Worm (Caenorhabditis elegans) whole organism, late embryonic: ENCODE results near the gene sma-9.

Experiments
- ama-1 ChIP-seq: fragments of 150-350 bp; optimal IDR thresholded peaks from 2 replicates; lab custom pipeline; 2014
- ceh-30 ChIP-seq: fragments of 150-350 bp; optimal IDR thresholded peaks from 2 replicates; lab custom pipeline; 2014; ENCODE audit warnings: missing biosample characterization, missing genetic modification characterization
- eyg-1 ChIP-seq: sonication (generic microtip); optimal IDR thresholded peaks from 2 replicates; lab custom pipeline; 2016; ENCODE audit warnings: missing genotype, missing genetic modification characterization, missing compliant biosample characterization
- fkh-10 ChIP-seq: fragments of 150-350 bp; optimal IDR thresholded peaks from 2 replicates; lab custom pipeline; 2014; ENCODE audit warnings: missing biosample characterization, missing genetic modification reagents, missing genetic modification characterization
- gmeb-2 ChIP-seq: sonication (generic microtip); optimal IDR thresholded peaks from 2 replicates; lab custom pipeline; 2016; ENCODE audit warnings: missing genetic modification characterization, inconsistent platforms, missing compliant biosample characterization
- hlh-30 ChIP-seq: sonication (generic microtip); optimal IDR thresholded peaks from 2 replicates; lab custom pipeline; 2017; ENCODE audit warnings: antibody characterized with exemption, missing genetic modification characterization, missing compliant biosample characterization; ENCODE audit not compliant: insufficient read depth
- pha-4 ChIP-seq: fragments of 150-350 bp; optimal IDR thresholded peaks from 2 replicates; lab custom pipeline; 2018; ENCODE audit warnings: missing biosample characterization, missing genetic modification reagents, missing genetic modification characterization
- pros-1 ChIP-seq: fragments of 150-350 bp; optimal IDR thresholded peaks from 2 replicates; lab custom pipeline; 2014; ENCODE audit warnings: missing biosample characterization, missing genetic modification reagents, missing genetic modification characterization
- zip-5 ChIP-seq: sonication (generic microtip); optimal IDR thresholded peaks from 2 replicates; lab custom pipeline; 2016; ENCODE audit warnings: missing genetic modification characterization, missing compliant biosample characterization

DNA sequence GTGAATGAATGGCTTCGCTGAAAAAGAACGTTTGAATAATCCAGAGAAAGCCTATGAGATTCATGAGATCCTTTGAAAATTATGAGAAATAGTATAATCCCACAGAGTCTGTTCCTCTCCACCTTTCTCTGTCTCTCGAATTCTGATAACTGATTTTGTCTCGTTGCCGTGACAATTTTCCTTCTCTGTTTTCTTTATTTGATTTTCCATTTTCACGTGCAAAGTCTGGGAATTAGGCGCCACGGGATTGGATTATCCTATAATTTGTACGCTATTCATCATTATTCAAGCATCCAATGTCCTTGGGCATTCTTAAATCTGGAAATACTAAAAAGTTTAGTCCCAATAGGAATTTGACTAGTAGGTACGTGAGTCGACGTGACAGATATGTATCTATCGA, 10.6 kb upstream of the sma-9 start:
- TF ChIP-seq pha-4 (tag; lab: Kevin White, UChicago): no peak
- no peak for TF ChIP-seq eyg-1 (tag; lab: Kevin White, UChicago)
- no peak for TF ChIP-seq zip-5
- TF ChIP-seq fkh-10 (GFP tag; lab: Kevin White, UChicago): no peak
- TF ChIP-seq pros-1: no peak
- no peak for TF ChIP-seq gmeb-2 (tag; lab: Kevin White, UChicago)
- TF ChIP-seq hlh-30 (tag; lab: Kevin White, UChicago): no peak
- no peak for TF ChIP-seq ama-1 (lab: Kevin White, UChicago)
- no peak for TF ChIP-seq ceh-30 (tag; lab: Kevin White, UChicago)
